Worm (Caenorhabditis elegans) whole organism, L2 larva: ENCODE measurements around the gene C34F6.12.
A peak's percentile ranks its signal among the peaks of the same experiment; 100 is the strongest.

Experiments used
- C34F6.9 ChIP-seq: fragments of 150-350 bp; optimal IDR thresholded peaks from 2 replicates; lab custom pipeline; 2014; ENCODE audit warnings: missing biosample characterization, missing genetic modification characterization
- F13H6.1 ChIP-seq: sonication (generic microtip); optimal IDR thresholded peaks from 2 replicates; lab custom pipeline; 2016; ENCODE audit warnings: missing genetic modification characterization, missing compliant biosample characterization
- R02D3.7 ChIP-seq: fragments of 150-350 bp; optimal IDR thresholded peaks from 2 replicates; lab custom pipeline; 2014; ENCODE audit warnings: missing biosample characterization, missing genetic modification characterization
- Y55F3AM.14 ChIP-seq: fragments of 200-800 bp; sonication (Bioruptor generic); optimal IDR thresholded peaks from 2 replicates; lab custom pipeline; 2018; ENCODE audit warnings: mild to moderate bottlenecking, missing genetic modification characterization, missing compliant biosample characterization
- ZK546.5 ChIP-seq: sonication (generic microtip); optimal IDR thresholded peaks from 2 replicates; lab custom pipeline; 2017; ENCODE audit warnings: missing biosample characterization, missing genetic modification characterization
- aly-2 ChIP-seq: fragments of 150-350 bp; optimal IDR thresholded peaks from 2 replicates; lab custom pipeline; 2014; ENCODE audit warnings: missing biosample characterization, missing genetic modification characterization
- ama-1 ChIP-seq: fragments of 150-350 bp; optimal IDR thresholded peaks from 2 replicates; lab custom pipeline; 2018; ENCODE audit warnings: inconsistent platforms
- blmp-1 ChIP-seq: sonication (generic microtip); optimal IDR thresholded peaks from 2 replicates; lab custom pipeline; 2017; ENCODE audit warnings: missing genetic modification characterization, mild to moderate bottlenecking, missing compliant biosample characterization, antibody characterized with exemption, moderate library complexity; ENCODE audit not compliant: insufficient read depth
- ceh-16 ChIP-seq: fragments of 150-350 bp; optimal IDR thresholded peaks from 2 replicates; lab custom pipeline; 2014; ENCODE audit warnings: missing biosample characterization, missing genetic modification characterization
- ceh-82 ChIP-seq: fragments of 150-350 bp; optimal IDR thresholded peaks from 2 replicates; lab custom pipeline; 2014; ENCODE audit warnings: missing biosample characterization, missing genetic modification characterization
- crh-2 ChIP-seq: sonication (generic microtip); optimal IDR thresholded peaks from 2 replicates; lab custom pipeline; 2017; ENCODE audit warnings: missing biosample characterization, missing genetic modification characterization
- dmd-4 ChIP-seq: sonication (generic microtip); optimal IDR thresholded peaks from 2 replicates; lab custom pipeline; 2017; ENCODE audit warnings: missing biosample characterization, missing genetic modification characterization
- egl-27 ChIP-seq: sonication (generic microtip); optimal IDR thresholded peaks from 3 replicates; lab custom pipeline; 2017; ENCODE audit warnings: missing biosample characterization, missing genetic modification reagents, missing genetic modification characterization
- elt-1 ChIP-seq: fragments of 150-350 bp; optimal IDR thresholded peaks from 2 replicates; lab custom pipeline; 2014; ENCODE audit warnings: missing biosample characterization, missing genetic modification characterization
- elt-3 ChIP-seq: sonication (generic microtip); optimal IDR thresholded peaks from 2 replicates; lab custom pipeline; 2017; ENCODE audit warnings: missing biosample characterization, missing genetic modification characterization
- fos-1 ChIP-seq: fragments of 150-350 bp; optimal IDR thresholded peaks from 2 replicates; lab custom pipeline; 2014; ENCODE audit warnings: missing biosample characterization, missing genetic modification characterization
- gmeb-1 ChIP-seq: fragments of 150-350 bp; optimal IDR thresholded peaks from 2 replicates; lab custom pipeline; 2014; ENCODE audit warnings: missing biosample characterization, missing genetic modification characterization
- lin-13 ChIP-seq: fragments of 150-350 bp; optimal IDR thresholded peaks from 2 replicates; lab custom pipeline; 2014; ENCODE audit warnings: missing biosample characterization, missing genetic modification reagents, missing genetic modification characterization
- lin-39 ChIP-seq: fragments of 150-350 bp; optimal IDR thresholded peaks from 2 replicates; lab custom pipeline; 2014; ENCODE audit warnings: missing biosample characterization, missing genetic modification reagents, missing genetic modification characterization
- lsy-2 ChIP-seq, 2 experiments: fragments of 150-350 bp in 1 of 2; sonication (generic microtip) in 1 of 2; optimal IDR thresholded peaks; 2 replicates each; lab custom pipeline; 2014 to 2017; ENCODE audit warnings: missing biosample characterization in 2 of 2, missing genetic modification characterization in 2 of 2
- mab-5 ChIP-seq: fragments of 150-350 bp; optimal IDR thresholded peaks from 2 replicates; lab custom pipeline; 2014; ENCODE audit warnings: missing biosample characterization, missing genetic modification characterization
- mbf-1 ChIP-seq: sonication (generic microtip); optimal IDR thresholded peaks from 2 replicates; lab custom pipeline; 2017; ENCODE audit warnings: missing biosample characterization, missing genetic modification characterization
- mdl-1 ChIP-seq, 2 experiments: fragments of 150-350 bp in 1 of 2; sonication (generic microtip) in 1 of 2; optimal IDR thresholded peaks; 2 replicates each; lab custom pipeline; 2017; ENCODE audit warnings: missing biosample characterization in 2 of 2, missing genetic modification characterization in 2 of 2
- nhr-10 ChIP-seq: sonication (generic microtip); optimal IDR thresholded peaks from 2 replicates; lab custom pipeline; 2017; ENCODE audit warnings: missing biosample characterization, missing genetic modification characterization
- nhr-129 ChIP-seq: fragments of 150-350 bp; optimal IDR thresholded peaks from 2 replicates; lab custom pipeline; 2014; ENCODE audit warnings: missing biosample characterization, missing genetic modification characterization
- nhr-237 ChIP-seq: fragments of 150-350 bp; optimal IDR thresholded peaks from 2 replicates; lab custom pipeline; 2014; ENCODE audit warnings: missing biosample characterization, missing genetic modification characterization
- nhr-6 ChIP-seq: fragments of 150-350 bp; optimal IDR thresholded peaks from 2 replicates; lab custom pipeline; 2014; ENCODE audit warnings: missing biosample characterization, missing genetic modification characterization
- nhr-77 ChIP-seq: fragments of 150-350 bp; optimal IDR thresholded peaks from 2 replicates; lab custom pipeline; 2014; ENCODE audit warnings: missing biosample characterization, missing genetic modification characterization
- peb-1 ChIP-seq: fragments of 150-350 bp; optimal IDR thresholded peaks from 2 replicates; lab custom pipeline; 2014; ENCODE audit warnings: missing biosample characterization, missing genetic modification characterization
- sem-4 ChIP-seq: fragments of 150-350 bp; optimal IDR thresholded peaks from 2 replicates; lab custom pipeline; 2014; ENCODE audit warnings: missing biosample characterization, missing genetic modification reagents, missing genetic modification characterization
- sma-9 ChIP-seq, 2 experiments: fragments of 150-350 bp in 1 of 2; sonication (generic microtip) in 1 of 2; optimal IDR thresholded peaks; 2 replicates each; lab custom pipeline; 2014 to 2016; ENCODE audit warnings: missing genetic modification characterization in 2 of 2, mild to moderate bottlenecking in 1 of 2, missing biosample characterization in 1 of 2, missing compliant biosample characterization in 1 of 2, missing genetic modification reagents in 1 of 2, moderate library complexity in 1 of 2
- unc-39 ChIP-seq: fragments of 150-350 bp; optimal IDR thresholded peaks from 2 replicates; lab custom pipeline; 2014; ENCODE audit warnings: missing biosample characterization, missing genetic modification characterization
- unc-55 ChIP-seq: fragments of 150-350 bp; sonication (generic microtip); optimal IDR thresholded peaks from 3 replicates; lab custom pipeline; 2014; ENCODE audit warnings: missing biosample characterization, missing genetic modification reagents, missing genetic modification characterization
- unc-62 ChIP-seq: fragments of 150-350 bp; optimal IDR thresholded peaks from 2 replicates; lab custom pipeline; 2014; ENCODE audit warnings: missing biosample characterization, missing genetic modification reagents, missing genetic modification characterization
- zag-1 ChIP-seq: fragments of 150-350 bp; optimal IDR thresholded peaks from 2 replicates; lab custom pipeline; 2014; ENCODE audit warnings: missing biosample characterization, missing genetic modification characterization
- ztf-1 ChIP-seq: fragments of 200-800 bp; sonication (Bioruptor generic); conservative IDR thresholded peaks from 2 replicates; pipeline ENCODE4 v1.3.6; 2022; ENCODE audit warnings: missing genetic modification characterization, missing compliant biosample characterization
- ztf-11 ChIP-seq: sonication (generic microtip); optimal IDR thresholded peaks from 2 replicates; lab custom pipeline; 2017; ENCODE audit warnings: missing biosample characterization, missing genetic modification characterization
- ztf-4 ChIP-seq: fragments of 150-350 bp; optimal IDR thresholded peaks from 2 replicates; lab custom pipeline; 2014; ENCODE audit warnings: missing biosample characterization, missing genetic modification characterization

C34F6.12 gene

ce11 chrX:11226595-11226994 is at the start of gene C34F6.12:
Gene C34F6.12, minus strand, starts transcription at chrX:11226695.
- TF ChIP-seq ZK546.5 (tag; lab: Kevin White, UChicago) (no peak), blmp-1 (tag; lab: Kevin White, UChicago) (no peak)

- TF ChIP-seq elt-1 (tag; lab: Kevin White, UChicago) = no peak
- no peak for TF ChIP-seq lin-13 (GFP tag; lab: Kevin White, UChicago)
- no peak for TF ChIP-seq aly-2 (tag; lab: Kevin White, UChicago)
- TF ChIP-seq ztf-4 (tag; lab: Kevin White, UChicago) = no peak
- TF ChIP-seq mab-5 (tag; lab: Kevin White, UChicago) = no peak
- TF ChIP-seq C34F6.9 = no peak
- no peak for TF ChIP-seq nhr-77
- no peak for TF ChIP-seq ztf-11 (tag; lab: Kevin White, UChicago)
- TF ChIP-seq blmp-1 (tag; lab: Kevin White, UChicago) = no peak
- TF ChIP-seq nhr-129 (tag; lab: Kevin White, UChicago) = no peak
- no peak for TF ChIP-seq fos-1 (tag; lab: Kevin White, UChicago)
These were observed 44.4 kb upstream of the C34F6.12 start, which contains the start of gene ifa-1 for ce11 chrX:11270882-11271281. Gene ifa-1, plus strand, starts transcription at chrX:11271182.

- TF ChIP-seq unc-55 = peak; percentile 31
- no peak for TF ChIP-seq ztf-1 (GFP tag; lab: Robert Waterston, UW)
These were observed 42.5 kb upstream of the C34F6.12 start, which contains the start of gene C03A3.3 for ce11 chrX:11268970-11269369. Gene C03A3.3, minus strand, starts transcription at chrX:11269070.

ce11 chrX:11266711-11267110 is 40.2 kb upstream of the C34F6.12 start, which contains the start of gene C03A3.9:
Gene C03A3.9, plus strand, starts transcription at chrX:11267011.
- no peak for TF ChIP-seq mbf-1
- TF ChIP-seq dmd-4 (tag; lab: Kevin White, UChicago) = no peak
- TF ChIP-seq nhr-10 (tag; lab: Kevin White, UChicago) = no peak
- no peak for TF ChIP-seq unc-62 (GFP tag; lab: Kevin White, UChicago)
- no peak for TF ChIP-seq sem-4 (tag; lab: Kevin White, UChicago)
- no peak for TF ChIP-seq ceh-16
- TF ChIP-seq ceh-82 (tag; lab: Kevin White, UChicago) = no peak

ce11 chrX:11264715-11265114 is 38.2 kb upstream of the C34F6.12 start:
- TF ChIP-seq sem-4 (tag; lab: Kevin White, UChicago) = no peak
- no peak for TF ChIP-seq crh-2 (tag; lab: Kevin White, UChicago)
- peak; percentile 93 for TF ChIP-seq fos-1 (tag; lab: Kevin White, UChicago)
- TF ChIP-seq, all 48 proteins: peak for 1

- peak; percentile 66 for TF ChIP-seq sma-9 (GFP tag; optimal IDR thresholded peaks at IDR 0.05; lab: Kevin White, UChicago)
- TF ChIP-seq sma-9 (tag; optimal IDR thresholded peaks at IDR 0.05; lab: Kevin White, UChicago) = no peak
- TF ChIP-seq ceh-16 = peak; percentile 39
- TF ChIP-seq ztf-1 (GFP tag; lab: Robert Waterston, UW) = no peak
- no peak for TF ChIP-seq ama-1 (lab: Kevin White, UChicago)
- TF ChIP-seq nhr-10 (tag; lab: Kevin White, UChicago) = no peak
- TF ChIP-seq nhr-6 (tag; lab: Kevin White, UChicago) = peak; percentile 24
- TF ChIP-seq F13H6.1 (tag; lab: Kevin White, UChicago) = peak; percentile 73
- peak in 1 of 2 experiments; percentile 62 for TF ChIP-seq mdl-1 (tag; optimal IDR thresholded peaks at IDR 0.05; lab: Kevin White, UChicago)
- TF ChIP-seq unc-55 = peak; percentile 82
- no peak for TF ChIP-seq peb-1
- TF ChIP-seq mbf-1 = no peak
- peak; percentile 58 for TF ChIP-seq blmp-1 (tag; lab: Kevin White, UChicago)
- TF ChIP-seq R02D3.7 (tag; lab: Kevin White, UChicago) = no peak
- TF ChIP-seq lin-39 (tag; lab: Kevin White, UChicago) = no peak
- peak in 1 of 2 experiments; percentile 74 for TF ChIP-seq lsy-2 (tag; optimal IDR thresholded peaks at IDR 0.05; lab: Kevin White, UChicago)
- TF ChIP-seq crh-2 (tag; lab: Kevin White, UChicago) = peak; percentile 87
- TF ChIP-seq ZK546.5 (tag; lab: Kevin White, UChicago) = no peak
- no peak for TF ChIP-seq nhr-77
- TF ChIP-seq unc-39 (tag; lab: Kevin White, UChicago) = no peak
- peak; percentile 75 for TF ChIP-seq zag-1 (tag; lab: Kevin White, UChicago)
- TF ChIP-seq nhr-129 (tag; lab: Kevin White, UChicago) = peak; percentile 88
- no peak for TF ChIP-seq nhr-237 (tag; lab: Kevin White, UChicago)
- peak; percentile 67 for TF ChIP-seq lin-13 (GFP tag; lab: Kevin White, UChicago)
- TF ChIP-seq fos-1 (tag; lab: Kevin White, UChicago) = peak; percentile 58
- peak; percentile 49 for TF ChIP-seq sem-4 (tag; lab: Kevin White, UChicago)
- peak; percentile 35 for TF ChIP-seq egl-27 (tag; lab: Kevin White, UChicago)
- TF ChIP-seq Y55F3AM.14 (GFP tag; lab: Kevin White, UChicago) = no peak
- no peak for TF ChIP-seq unc-62 (GFP tag; lab: Kevin White, UChicago)
- peak; percentile 63 for TF ChIP-seq mab-5 (tag; lab: Kevin White, UChicago)
- TF ChIP-seq ceh-82 (tag; lab: Kevin White, UChicago) = no peak
- TF ChIP-seq gmeb-1 (tag; lab: Kevin White, UChicago) = no peak
- no peak for TF ChIP-seq aly-2 (tag; lab: Kevin White, UChicago)
- TF ChIP-seq elt-3 (tag; lab: Kevin White, UChicago) = no peak
These were observed 36.0 kb upstream of the C34F6.12 start, which contains the start of gene C03A3.2 for ce11 chrX:11262319-11263074. Gene C03A3.2, plus strand, starts transcription at chrX:11262848.
